Worm (Caenorhabditis elegans) whole organism, L2 larva: Measurements from ENCODE around the gene K02D10.3.

Experiments
- C34F6.9 ChIP-seq: fragments of 150-350 bp; optimal IDR thresholded peaks from 2 replicates; lab custom pipeline; 2014; ENCODE audit warnings: missing biosample characterization, missing genetic modification characterization
- ZK546.5 ChIP-seq: sonication (generic microtip); optimal IDR thresholded peaks from 2 replicates; lab custom pipeline; 2017; ENCODE audit warnings: missing biosample characterization, missing genetic modification characterization
- ceh-16 ChIP-seq: fragments of 150-350 bp; optimal IDR thresholded peaks from 2 replicates; lab custom pipeline; 2014; ENCODE audit warnings: missing biosample characterization, missing genetic modification characterization
- ceh-82 ChIP-seq: fragments of 150-350 bp; optimal IDR thresholded peaks from 2 replicates; lab custom pipeline; 2014; ENCODE audit warnings: missing biosample characterization, missing genetic modification characterization
- elt-3 ChIP-seq: sonication (generic microtip); optimal IDR thresholded peaks from 2 replicates; lab custom pipeline; 2017; ENCODE audit warnings: missing biosample characterization, missing genetic modification characterization
- fos-1 ChIP-seq: fragments of 150-350 bp; optimal IDR thresholded peaks from 2 replicates; lab custom pipeline; 2014; ENCODE audit warnings: missing biosample characterization, missing genetic modification characterization
- lsy-2 ChIP-seq, 2 experiments: fragments of 150-350 bp in 1 of 2; sonication (generic microtip) in 1 of 2; optimal IDR thresholded peaks; 2 replicates each; lab custom pipeline; 2014 to 2017; ENCODE audit warnings: missing biosample characterization in 2 of 2, missing genetic modification characterization in 2 of 2
- mdl-1 ChIP-seq, 2 experiments: fragments of 150-350 bp in 1 of 2; sonication (generic microtip) in 1 of 2; optimal IDR thresholded peaks; 2 replicates each; lab custom pipeline; 2017; ENCODE audit warnings: missing biosample characterization in 2 of 2, missing genetic modification characterization in 2 of 2
- nhr-10 ChIP-seq: sonication (generic microtip); optimal IDR thresholded peaks from 2 replicates; lab custom pipeline; 2017; ENCODE audit warnings: missing biosample characterization, missing genetic modification characterization
- nhr-237 ChIP-seq: fragments of 150-350 bp; optimal IDR thresholded peaks from 2 replicates; lab custom pipeline; 2014; ENCODE audit warnings: missing biosample characterization, missing genetic modification characterization
- nhr-25 ChIP-seq: fragments of 150-350 bp; sonication (generic microtip); optimal IDR thresholded peaks from 3 replicates; lab custom pipeline; 2014; ENCODE audit warnings: missing biosample characterization, missing genetic modification characterization
- nhr-77 ChIP-seq: fragments of 150-350 bp; optimal IDR thresholded peaks from 2 replicates; lab custom pipeline; 2014; ENCODE audit warnings: missing biosample characterization, missing genetic modification characterization
- unc-39 ChIP-seq: fragments of 150-350 bp; optimal IDR thresholded peaks from 2 replicates; lab custom pipeline; 2014; ENCODE audit warnings: missing biosample characterization, missing genetic modification characterization
- ztf-11 ChIP-seq: sonication (generic microtip); optimal IDR thresholded peaks from 2 replicates; lab custom pipeline; 2017; ENCODE audit warnings: missing biosample characterization, missing genetic modification characterization

ce11 chrIII:8786077-8786476 is 14.3 kb upstream of the K02D10.3 start, which contains the start of gene K02D10.8:
- no peak for TF ChIP-seq ZK546.5 (tag; lab: Kevin White, UChicago)
- TF ChIP-seq unc-39, result no peak
- no peak for TF ChIP-seq nhr-237 (tag; lab: Kevin White, UChicago)
- no peak for TF ChIP-seq elt-3 (tag; lab: Kevin White, UChicago)
- TF ChIP-seq nhr-25 (tag; lab: Kevin White, UChicago), result no peak
- no peak for TF ChIP-seq C34F6.9 (tag; lab: Kevin White, UChicago)
- no peak for TF ChIP-seq mdl-1 (tag; optimal IDR thresholded peaks at IDR 0.05; lab: Kevin White, UChicago)
- TF ChIP-seq nhr-10 (tag; lab: Kevin White, UChicago), result no peak
- TF ChIP-seq fos-1 (tag; lab: Kevin White, UChicago), result no peak
- TF ChIP-seq nhr-77, result no peak
- no peak for TF ChIP-seq ceh-16 (tag; lab: Kevin White, UChicago)
- TF ChIP-seq ztf-11 (tag; lab: Kevin White, UChicago), result no peak
- no peak for TF ChIP-seq ceh-82
- TF ChIP-seq lsy-2 (tag; optimal IDR thresholded peaks at IDR 0.05; lab: Kevin White, UChicago), result no peak
